Fruit fly (Drosophila melanogaster) whole organism, embryonic: ENCODE measurements around the gene CG6012.
A peak's percentile ranks its signal among the peaks of the same experiment; 100 is the strongest.

Source experiments
- Abd-B ChIP-seq: fragments of 200-800 bp; sonication (Bioruptor generic); optimal IDR thresholded peaks from 2 replicates; lab custom pipeline; 2018; ENCODE audit warnings: missing biosample characterization, mild to moderate bottlenecking, missing genetic modification characterization, moderate library complexity
- Atf6 ChIP-seq: fragments of 200-800 bp; sonication (Bioruptor generic); IDR thresholded peaks from 2 replicates; pipeline ENCODE4 v1.3.6; 2022; ENCODE audit warnings: missing biosample characterization, missing genetic modification characterization
- CG10267 ChIP-seq: fragments of 200-800 bp; sonication (Bioruptor generic); optimal IDR thresholded peaks from 2 replicates; lab custom pipeline; 2018; ENCODE audit warnings: missing biosample characterization, mild to moderate bottlenecking, missing genetic modification characterization, moderate library complexity
- CG11247 ChIP-seq: fragments of 200-800 bp; sonication (Bioruptor generic); IDR thresholded peaks from 2 replicates; pipeline ENCODE4 v1.3.6; 2022; ENCODE audit warnings: missing biosample characterization, missing genetic modification characterization
- CG11504 ChIP-seq: fragments of 200-800 bp; sonication (Bioruptor generic); optimal IDR thresholded peaks from 3 replicates; lab custom pipeline; 2019; ENCODE audit warnings: missing biosample characterization, mild to moderate bottlenecking, missing genetic modification characterization, moderate library complexity
- CG12744 ChIP-seq: fragments of 200-800 bp; sonication (Bioruptor generic); optimal IDR thresholded peaks from 2 replicates; lab custom pipeline; 2016; ENCODE audit warnings: missing biosample characterization, missing genetic modification characterization
- CG14860 ChIP-seq: fragments of 200-800 bp; sonication (Bioruptor generic); IDR thresholded peaks from 3 replicates; pipeline ENCODE4 v1.3.6; 2022; ENCODE audit warnings: missing biosample characterization, missing genetic modification characterization; ENCODE audit not compliant: partially characterized antibody
- CG15479 ChIP-seq: fragments of 200-800 bp; sonication (Bioruptor generic); optimal IDR thresholded peaks from 3 replicates; lab custom pipeline; 2019; ENCODE audit warnings: missing biosample characterization, mild to moderate bottlenecking, missing genetic modification characterization, moderate library complexity
- CG17612 ChIP-seq: fragments of 200-800 bp; sonication (Bioruptor generic); IDR thresholded peaks from 2 replicates; pipeline ENCODE4 v1.3.6; 2022; ENCODE audit warnings: missing biosample characterization, missing genetic modification characterization
- CG2889 ChIP-seq: fragments of 200-800 bp; sonication (Bioruptor generic); IDR thresholded peaks from 3 replicates; pipeline ENCODE4 v1.3.6; 2022; ENCODE audit warnings: missing biosample characterization, missing genetic modification characterization
- CG30431 ChIP-seq: fragments of 200-800 bp; sonication (Bioruptor generic); optimal IDR thresholded peaks from 2 replicates; lab custom pipeline; 2017; ENCODE audit warnings: missing biosample characterization, missing genetic modification characterization
- CG31365 ChIP-seq: fragments of 200-800 bp; sonication (Bioruptor generic); optimal IDR thresholded peaks from 2 replicates; lab custom pipeline; 2018; ENCODE audit warnings: missing biosample characterization, mild to moderate bottlenecking, missing genetic modification characterization
- CG31441 ChIP-seq: fragments of 200-800 bp; sonication (Bioruptor generic); IDR thresholded peaks from 2 replicates; pipeline ENCODE4 v1.3.6; 2022; ENCODE audit warnings: missing biosample characterization, missing genetic modification characterization
- CG32532 ChIP-seq: fragments of 200-800 bp; sonication (Bioruptor generic); IDR thresholded peaks from 2 replicates; pipeline ENCODE4 v1.3.6; 2022; ENCODE audit warnings: missing biosample characterization, missing genetic modification characterization
- CG4617 ChIP-seq: fragments of 200-800 bp; sonication (Bioruptor generic); optimal IDR thresholded peaks from 3 replicates; lab custom pipeline; 2016; ENCODE audit warnings: missing biosample characterization, missing genetic modification characterization, borderline replicate concordance
- CG6854 ChIP-seq: fragments of 200-800 bp; sonication (Bioruptor generic); optimal IDR thresholded peaks from 3 replicates; lab custom pipeline; 2017; ENCODE audit warnings: missing biosample characterization, mild to moderate bottlenecking, missing genetic modification characterization
- Chrac-16 ChIP-seq: fragments of 200-800 bp; sonication (Bioruptor generic); optimal IDR thresholded peaks from 3 replicates; lab custom pipeline; 2016; ENCODE audit warnings: missing biosample characterization, missing genetic modification characterization
- Dbx ChIP-seq: fragments of 200-800 bp; sonication (Bioruptor generic); IDR thresholded peaks from 3 replicates; pipeline ENCODE4 v1.3.6; 2022; ENCODE audit warnings: missing biosample characterization, missing genetic modification characterization
- Ets97D ChIP-seq: fragments of 200-800 bp; sonication (Bioruptor generic); optimal IDR thresholded peaks from 3 replicates; lab custom pipeline; 2016; ENCODE audit warnings: missing biosample characterization, missing genetic modification characterization
- H2.0 ChIP-seq: fragments of 200-800 bp; sonication (Bioruptor generic); IDR thresholded peaks from 2 replicates; pipeline ENCODE4 v1.3.6; 2022; ENCODE audit warnings: missing biosample characterization, missing genetic modification characterization
- HLH4C ChIP-seq: fragments of 200-800 bp; sonication (Bioruptor generic); IDR thresholded peaks from 3 replicates; pipeline ENCODE4 v1.3.6; 2022; ENCODE audit warnings: missing biosample characterization, missing genetic modification characterization; ENCODE audit not compliant: partially characterized antibody
- Hand ChIP-seq: fragments of 200-800 bp; sonication (Bioruptor generic); optimal IDR thresholded peaks from 2 replicates; lab custom pipeline; 2017; ENCODE audit warnings: mild to moderate bottlenecking, missing biosample characterization, missing genetic modification reagents, missing genetic modification characterization
- Hmr ChIP-seq: fragments of 200-800 bp; sonication (Bioruptor generic); optimal IDR thresholded peaks from 3 replicates; lab custom pipeline; 2017; ENCODE audit warnings: mild to moderate bottlenecking, missing biosample characterization, missing genetic modification reagents, missing genetic modification characterization
- NC2β ChIP-seq: fragments of 200-800 bp; sonication (Bioruptor generic); optimal IDR thresholded peaks from 2 replicates; lab custom pipeline; 2016; ENCODE audit warnings: missing biosample characterization, missing genetic modification characterization
- NK7.1 ChIP-seq: fragments of 200-800 bp; sonication (Bioruptor generic); optimal IDR thresholded peaks from 3 replicates; lab custom pipeline; 2016; ENCODE audit warnings: missing biosample characterization, missing genetic modification characterization
- Ptx1 ChIP-seq: fragments of 200-800 bp; sonication (Bioruptor generic); IDR thresholded peaks from 2 replicates; pipeline ENCODE4 v1.3.6; 2022; ENCODE audit warnings: missing biosample characterization, missing genetic modification characterization
- Ravus ChIP-seq: fragments of 200-800 bp; sonication (Bioruptor generic); IDR thresholded peaks from 2 replicates; pipeline ENCODE4 v1.3.6; 2022; ENCODE audit warnings: missing biosample characterization, missing genetic modification characterization
- Rx ChIP-seq: fragments of 200-800 bp; sonication (Bioruptor generic); IDR thresholded peaks from 2 replicates; pipeline ENCODE4 v1.3.6; 2022; ENCODE audit warnings: missing biosample characterization, missing genetic modification characterization
- TFAM ChIP-seq: fragments of 200-800 bp; sonication (Bioruptor generic); optimal IDR thresholded peaks from 2 replicates; lab custom pipeline; 2017; ENCODE audit warnings: missing biosample characterization, missing genetic modification characterization, inconsistent platforms
- bowl ChIP-seq: fragments of 200-800 bp; sonication (Bioruptor generic); IDR thresholded peaks from 2 replicates; pipeline ENCODE4 v1.3.6; 2022; ENCODE audit warnings: missing biosample characterization, missing genetic modification characterization
- cg ChIP-seq: fragments of 200-800 bp; sonication (Bioruptor generic); optimal IDR thresholded peaks from 3 replicates; lab custom pipeline; 2019; ENCODE audit warnings: missing biosample characterization, mild to moderate bottlenecking, missing genetic modification characterization, moderate library complexity
- crp ChIP-seq, 2 experiments: fragments of 200-800 bp; sonication (Bioruptor generic); optimal IDR thresholded peaks; 2 replicates in 1 of 2; 3 replicates in 1 of 2; lab custom pipeline; 2017; ENCODE audit warnings: missing biosample characterization in 2 of 2, missing genetic modification characterization in 2 of 2, mild to moderate bottlenecking in 1 of 2, moderate library complexity in 1 of 2
- dm ChIP-seq: fragments of 200-800 bp; sonication (Bioruptor generic); optimal IDR thresholded peaks from 3 replicates; lab custom pipeline; 2016; ENCODE audit warnings: missing biosample characterization, missing genetic modification characterization
- dmrt11E ChIP-seq: fragments of 200-800 bp; sonication (Bioruptor generic); optimal IDR thresholded peaks from 3 replicates; lab custom pipeline; 2018; ENCODE audit warnings: missing biosample characterization, mild to moderate bottlenecking, missing genetic modification characterization, moderate library complexity
- fd64A ChIP-seq: fragments of 200-800 bp; sonication (Bioruptor generic); optimal IDR thresholded peaks from 3 replicates; lab custom pipeline; 2018; ENCODE audit warnings: missing biosample characterization, mild to moderate bottlenecking, missing genetic modification characterization
- fd96Cb ChIP-seq: fragments of 200-800 bp; sonication (Bioruptor generic); optimal IDR thresholded peaks from 2 replicates; lab custom pipeline; 2018; ENCODE audit warnings: missing biosample characterization, mild to moderate bottlenecking, missing genetic modification characterization, moderate library complexity
- gce ChIP-seq: fragments of 200-800 bp; sonication (Bioruptor generic); IDR thresholded peaks from 3 replicates; pipeline ENCODE4 v1.3.6; 2022; ENCODE audit warnings: missing biosample characterization, missing genetic modification characterization
- h ChIP-seq: fragments of >200 bp; optimal IDR thresholded peaks from 2 replicates; lab custom pipeline; 2017
- hbn ChIP-seq: fragments of 200-800 bp; sonication (Bioruptor generic); IDR thresholded peaks from 2 replicates; pipeline ENCODE4 v1.3.6; 2022; ENCODE audit warnings: missing biosample characterization, missing genetic modification characterization; ENCODE audit not compliant: partially characterized antibody
- insv ChIP-seq, 2 experiments: fragments of 200-800 bp; sonication (Bioruptor generic); optimal IDR thresholded peaks; 3 replicates each; lab custom pipeline; 2016 to 2018; ENCODE audit warnings: missing biosample characterization in 2 of 2, missing genetic modification characterization in 2 of 2
- phol ChIP-seq: fragments of 200-800 bp; sonication (Bioruptor generic); optimal IDR thresholded peaks from 3 replicates; lab custom pipeline; 2018; ENCODE audit warnings: missing biosample characterization, mild to moderate bottlenecking, missing genetic modification characterization, moderate library complexity
- pita ChIP-seq: fragments of 200-800 bp; sonication (Bioruptor generic); optimal IDR thresholded peaks from 2 replicates; lab custom pipeline; 2017; ENCODE audit warnings: missing biosample characterization, mild to moderate bottlenecking, missing genetic modification characterization
- pnt ChIP-seq: fragments of 200-800 bp; sonication (Bioruptor generic); optimal IDR thresholded peaks from 3 replicates; lab custom pipeline; 2016; ENCODE audit warnings: missing biosample characterization, missing genetic modification characterization
- repo ChIP-seq: fragments of 200-800 bp; sonication (Bioruptor generic); optimal IDR thresholded peaks from 2 replicates; lab custom pipeline; 2016; ENCODE audit warnings: missing biosample characterization, missing genetic modification characterization
- ro ChIP-seq: fragments of 200-800 bp; sonication (Bioruptor generic); IDR thresholded peaks from 2 replicates; pipeline ENCODE4 v1.3.6; 2022; ENCODE audit warnings: missing biosample characterization, missing genetic modification characterization
- run ChIP-seq: fragments of 200-800 bp; sonication (Bioruptor generic); optimal IDR thresholded peaks from 3 replicates; lab custom pipeline; 2018; ENCODE audit warnings: missing biosample characterization, mild to moderate bottlenecking, missing genetic modification characterization
- salm ChIP-seq: fragments of 200-800 bp; sonication (Bioruptor generic); optimal IDR thresholded peaks from 2 replicates; lab custom pipeline; 2018; ENCODE audit warnings: missing biosample characterization, mild to moderate bottlenecking, missing genetic modification characterization
- schlank ChIP-seq: fragments of 200-800 bp; sonication (Bioruptor generic); optimal IDR thresholded peaks from 2 replicates; lab custom pipeline; 2018; ENCODE audit warnings: missing biosample characterization, mild to moderate bottlenecking, missing genetic modification characterization
- tgo ChIP-seq: fragments of 200-800 bp; sonication (Bioruptor generic); IDR thresholded peaks from 3 replicates; pipeline ENCODE4 v1.3.6; 2022; ENCODE audit warnings: missing biosample characterization, missing genetic modification characterization
- tx ChIP-seq: fragments of 200-800 bp; sonication (Bioruptor generic); optimal IDR thresholded peaks from 2 replicates; lab custom pipeline; 2016; ENCODE audit warnings: missing biosample characterization, missing genetic modification characterization
- unpg ChIP-seq: fragments of 200-800 bp; sonication (Bioruptor generic); optimal IDR thresholded peaks from 3 replicates; lab custom pipeline; 2018; ENCODE audit warnings: missing biosample characterization, mild to moderate bottlenecking, missing genetic modification characterization, moderate library complexity

The CG6012 gene

DNA sequence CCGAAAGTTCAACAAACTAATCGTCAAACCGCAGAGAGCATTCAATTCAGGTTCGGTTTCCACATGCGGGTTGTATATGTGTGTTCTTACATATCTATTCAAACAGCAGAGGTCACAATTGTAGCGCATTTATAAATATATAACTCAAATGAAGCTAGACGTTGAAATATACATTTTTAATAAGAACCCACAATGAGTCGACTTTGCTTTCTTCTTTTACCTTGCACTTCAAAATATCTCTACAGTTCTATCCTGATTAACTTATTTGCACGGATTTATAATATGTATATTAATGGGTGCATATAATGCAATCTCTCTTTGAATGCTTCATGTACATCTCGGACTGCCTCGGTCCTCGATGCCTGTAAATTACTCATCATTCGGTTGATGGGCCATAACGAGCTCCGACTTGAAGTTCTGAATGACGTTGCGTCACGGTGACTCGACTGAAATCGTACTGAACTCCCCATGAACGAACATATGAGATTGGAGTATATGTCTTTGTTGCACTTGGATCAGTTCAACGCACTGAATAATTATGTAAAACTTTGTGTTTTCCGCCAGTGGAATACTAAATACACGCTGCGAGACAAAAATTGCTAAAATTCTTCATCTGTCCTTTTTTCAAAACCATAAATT lies 42.8 kb downstream of the CG6012 start (continued):
- TF ChIP-seq unpg (peak; percentile 52), Abd-B (GFP tag; lab: Kevin White, UChicago) (peak; percentile 13), Hmr (GFP tag; lab: Kevin White, UChicago) (no peak), TFAM (no peak), Chrac-16 (no peak), CG31441 (GFP tag; lab: Robert Waterston, UW) (peak; percentile 65), gce (GFP tag; lab: Robert Waterston, UW) (no peak), dmrt11E (tag; lab: Kevin White, UChicago) (peak; percentile 43), fd64A (no peak), CG12744 (GFP tag; lab: Kevin White, UChicago) (no peak), phol (tag; lab: Kevin White, UChicago) (peak; percentile 57), H2.0 (GFP tag; lab: Robert Waterston, UW) (no peak), pita (no peak), repo (GFP tag; lab: Kevin White, UChicago) (no peak), Ptx1 (GFP tag; lab: Robert Waterston, UW) (no peak), CG11504 (tag; lab: Kevin White, UChicago) (peak; percentile 43), CG2889 (GFP tag; lab: Robert Waterston, UW) (no peak), Ravus (GFP tag; lab: Robert Waterston, UW) (no peak), tgo (GFP tag; lab: Robert Waterston, UW) (no peak), salm (peak; percentile 9), cg (GFP tag; lab: Kevin White, UChicago) (peak; percentile 21), Atf6 (GFP tag; lab: Robert Waterston, UW) (peak; percentile 25; the same call in 1 of the 2 replicates), NC2β (GFP tag; lab: Kevin White, UChicago) (no peak), CG17612 (GFP tag; lab: Robert Waterston, UW) (no peak), h (lab: Kevin White, UChicago) (no peak), schlank (tag; lab: Kevin White, UChicago) (no peak), CG31365 (tag; lab: Kevin White, UChicago) (no peak), fd96Cb (tag; lab: Kevin White, UChicago) (peak; percentile 37), tx (GFP tag; lab: Kevin White, UChicago) (no peak), NK7.1 (GFP tag; lab: Kevin White, UChicago) (no peak), bowl (GFP tag; lab: Robert Waterston, UW) (no peak), pnt (GFP tag; lab: Kevin White, UChicago) (no peak), dm (GFP tag; lab: Kevin White, UChicago) (no peak), run (peak; percentile 42), ro (GFP tag; lab: Robert Waterston, UW) (no peak), CG32532 (no peak), CG4617 (GFP tag; lab: Kevin White, UChicago) (no peak), CG14860 (GFP tag; lab: Robert Waterston, UW) (no peak), Dbx (GFP tag; lab: Robert Waterston, UW) (no peak), HLH4C (GFP tag; lab: Robert Waterston, UW) (no peak), crp (GFP tag; optimal IDR thresholded peaks at IDR 0.05; lab: Kevin White, UChicago) (no peak), Ets97D (GFP tag; lab: Kevin White, UChicago) (no peak), CG10267 (tag; lab: Kevin White, UChicago) (peak; percentile 27), Hand (GFP tag; lab: Kevin White, UChicago) (no peak), insv (GFP tag; optimal IDR thresholded peaks at IDR 0.05; lab: Kevin White, UChicago) (no peak), CG30431 (GFP tag; lab: Kevin White, UChicago) (no peak), CG6854 (no peak), Rx (GFP tag; lab: Robert Waterston, UW) (no peak), CG11247 (GFP tag; lab: Robert Waterston, UW) (no peak), hbn (no peak), CG15479 (GFP tag; lab: Kevin White, UChicago) (no peak)
